Worm (Caenorhabditis elegans): ENCODE results near the gene ggtb-1.

DNA sequence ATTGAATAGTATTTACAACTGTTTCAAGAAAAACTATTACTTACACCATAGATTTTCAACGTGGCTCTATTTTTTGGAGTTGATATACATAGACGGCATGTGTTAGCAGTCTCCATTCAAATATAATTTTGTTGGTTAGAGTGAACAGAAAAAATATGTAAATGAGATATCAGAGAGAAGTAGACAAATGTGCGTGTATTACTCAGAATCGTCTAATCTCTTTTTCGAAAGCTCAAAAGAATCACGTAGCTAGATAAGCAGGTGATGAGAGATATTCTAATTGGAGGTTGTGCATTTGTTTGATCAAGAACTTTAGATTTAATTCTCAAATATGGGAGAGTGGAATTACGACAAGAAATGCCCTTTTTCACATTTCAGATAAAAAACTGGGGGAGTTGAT lies 43.0 kb upstream of the ggtb-1 start, which contains the start of gene ZK418.10:
- TF ChIP-seq mdl-1 (tag; optimal IDR thresholded peaks at IDR 0.05), result no peak
- no peak for TF ChIP-seq lin-15B (tag; optimal IDR thresholded peaks at IDR 0.05)
- TF ChIP-seq elt-2 (tag; optimal IDR thresholded peaks at IDR 0.05), result no peak
- no peak for TF ChIP-seq nhr-11 (tag; optimal IDR thresholded peaks at IDR 0.05)
- TF ChIP-seq daf-12 (tag; optimal IDR thresholded peaks at IDR 0.05), result no peak
- TF ChIP-seq zag-1 (tag; optimal IDR thresholded peaks at IDR 0.05), result no peak
- TF ChIP-seq unc-62 (GFP tag; optimal IDR thresholded peaks at IDR 0.05), result no peak
- TF ChIP-seq ztf-4 (tag; optimal IDR thresholded peaks at IDR 0.05), result no peak
- TF ChIP-seq egl-27 (tag; optimal IDR thresholded peaks at IDR 0.05), result no peak
- TF ChIP-seq snpc-4 (tag; optimal IDR thresholded peaks at IDR 0.05), result no peak
- TF ChIP-seq skn-1 (tag; optimal IDR thresholded peaks at IDR 0.05), result no peak
- TF ChIP-seq nfya-1 (tag; optimal IDR thresholded peaks at IDR 0.05; ENCODE audit: insufficient read depth), result no peak

Measured in whole organism, L3 larva.